Worm (Caenorhabditis elegans): ENCODE results near the gene ZK688.1.

DNA sequence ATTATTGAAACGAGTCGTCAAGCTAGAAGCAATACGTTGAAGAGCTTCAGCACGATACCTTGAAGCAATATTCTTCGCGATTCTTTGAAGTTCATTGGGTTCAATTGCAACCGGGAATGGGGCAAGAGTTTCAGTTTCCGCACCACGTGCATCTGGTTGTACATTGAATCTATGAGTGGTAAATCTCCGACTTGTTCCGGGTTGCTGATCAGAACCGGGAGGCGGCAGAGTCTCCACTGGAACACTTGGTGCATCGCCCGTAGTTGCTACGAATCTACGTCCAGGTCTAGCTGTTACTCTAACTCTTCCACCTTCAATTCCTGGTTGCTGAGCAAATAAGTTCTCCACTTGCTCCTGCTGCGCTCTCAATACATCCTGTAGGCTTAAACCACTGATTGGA lies 20.3 kb upstream of the ZK688.1 start:
- no peak for TF ChIP-seq him-1 (tag; optimal IDR thresholded peaks at IDR 0.05)
- no peak for TF ChIP-seq dao-5 (tag; optimal IDR thresholded peaks at IDR 0.05)

Measured in whole organism, L4/young adult.